Worm (Caenorhabditis elegans) whole organism, L4 larva: ENCODE measurements around the gene pap-1.
A peak's percentile ranks its signal among the peaks of the same experiment; 100 is the strongest.

Experiments
- D1046.2 ChIP-seq: fragments of 200-800 bp; sonication (Bioruptor generic); IDR thresholded peaks from 2 replicates; pipeline ENCODE4 v1.3.6; 2022; ENCODE audit warnings: missing genetic modification characterization, missing compliant biosample characterization
- F26F4.8 ChIP-seq: fragments of 200-800 bp; sonication (Bioruptor generic); conservative IDR thresholded peaks from 2 replicates; pipeline ENCODE4 v1.3.6; 2022; ENCODE audit warnings: missing genetic modification characterization, missing compliant biosample characterization
- F49E8.2 ChIP-seq: sonication (generic microtip); optimal IDR thresholded peaks from 2 replicates; lab custom pipeline; 2016; ENCODE audit warnings: missing compliant biosample characterization, mild to moderate bottlenecking, missing genetic modification characterization, borderline replicate concordance
- T26A8.4 ChIP-seq: fragments of 200-800 bp; sonication (Bioruptor generic); IDR thresholded peaks from 2 replicates; pipeline ENCODE4 v1.3.6; 2022; ENCODE audit warnings: missing genetic modification characterization, missing compliant biosample characterization
- ZK337.2 ChIP-seq: fragments of 200-800 bp; sonication (Bioruptor generic); IDR thresholded peaks from 2 replicates; pipeline ENCODE4 v1.3.6; 2022; ENCODE audit warnings: missing genetic modification reagents, missing genetic modification characterization, missing compliant biosample characterization
- ZK546.5 ChIP-seq, 2 experiments: sonication (generic microtip); optimal IDR thresholded peaks; 2 replicates each; lab custom pipeline; 2017; ENCODE audit warnings: missing biosample characterization in 2 of 2, missing genetic modification characterization in 2 of 2
- aha-1 ChIP-seq: fragments of 150-350 bp; peaks from one replicate; lab custom pipeline; 2014; ENCODE audit warnings: missing biosample characterization, missing genetic modification characterization
- ama-1 ChIP-seq: fragments of 150-350 bp; optimal IDR thresholded peaks from 2 replicates; lab custom pipeline; 2014; ENCODE audit warnings: inconsistent platforms, mixed read lengths
- arid-1 ChIP-seq: fragments of 200-800 bp; sonication (Bioruptor generic); conservative IDR thresholded peaks from 2 replicates; pipeline ENCODE4 v1.3.6; 2022; ENCODE audit warnings: missing genetic modification reagents, missing genetic modification characterization, missing compliant biosample characterization
- ceh-20 ChIP-seq: fragments of 200-800 bp; sonication (Bioruptor generic); IDR thresholded peaks from 2 replicates; pipeline ENCODE4 v1.3.6; 2022; ENCODE audit warnings: missing genetic modification reagents, missing genetic modification characterization, missing compliant biosample characterization
- ceh-28 ChIP-seq: fragments of 150-350 bp; optimal IDR thresholded peaks from 2 replicates; lab custom pipeline; 2014; ENCODE audit warnings: missing biosample characterization, missing genetic modification reagents, missing genetic modification characterization
- ceh-32 ChIP-seq: sonication (generic microtip); optimal IDR thresholded peaks from 2 replicates; lab custom pipeline; 2016; ENCODE audit warnings: mild to moderate bottlenecking, missing genetic modification characterization, missing compliant biosample characterization; ENCODE audit not compliant: poor library complexity
- ceh-62 ChIP-seq: sonication (generic microtip); optimal IDR thresholded peaks from 2 replicates; lab custom pipeline; 2017; ENCODE audit warnings: missing biosample characterization, missing genetic modification characterization
- ceh-82 ChIP-seq: sonication (generic microtip); optimal IDR thresholded peaks from 2 replicates; lab custom pipeline; 2017; ENCODE audit warnings: missing biosample characterization, missing genetic modification characterization
- cey-2 ChIP-seq: sonication (generic microtip); optimal IDR thresholded peaks from 3 replicates; lab custom pipeline; 2017; ENCODE audit warnings: missing genetic modification characterization, mild to moderate bottlenecking, missing compliant biosample characterization, antibody characterized with exemption, borderline replicate concordance; ENCODE audit not compliant: insufficient read depth
- ctbp-1 ChIP-seq: fragments of 200-800 bp; sonication (Bioruptor generic); IDR thresholded peaks from 2 replicates; pipeline ENCODE4 v1.3.6; 2022; ENCODE audit warnings: missing genetic modification reagents, missing genetic modification characterization, missing compliant biosample characterization
- daf-12 ChIP-seq: fragments of 150-350 bp; optimal IDR thresholded peaks from 2 replicates; lab custom pipeline; 2014; ENCODE audit warnings: missing biosample characterization, missing genetic modification reagents, missing genetic modification characterization
- daf-19 ChIP-seq: fragments of 200-800 bp; sonication (Bioruptor generic); conservative IDR thresholded peaks from 2 replicates; pipeline ENCODE4 v1.3.6; 2022; ENCODE audit warnings: missing genetic modification characterization, missing compliant biosample characterization
- daf-8 ChIP-seq: fragments of 200-800 bp; sonication (Bioruptor generic); IDR thresholded peaks from 2 replicates; pipeline ENCODE4 v1.3.6; 2022; ENCODE audit warnings: missing genetic modification characterization, missing compliant biosample characterization
- dmd-6 ChIP-seq: fragments of 200-800 bp; sonication (Bioruptor generic); IDR thresholded peaks from 2 replicates; pipeline ENCODE4 v1.3.6; 2022; ENCODE audit warnings: missing genetic modification reagents, missing genetic modification characterization, missing compliant biosample characterization
- egl-27 ChIP-seq: sonication (generic microtip); optimal IDR thresholded peaks from 3 replicates; lab custom pipeline; 2017; ENCODE audit warnings: missing biosample characterization, missing genetic modification reagents, missing genetic modification characterization
- fkh-10 ChIP-seq: fragments of 150-350 bp; optimal IDR thresholded peaks from 2 replicates; lab custom pipeline; 2014; ENCODE audit warnings: missing biosample characterization, missing genetic modification reagents, missing genetic modification characterization
- hlh-30 ChIP-seq: sonication (generic microtip); optimal IDR thresholded peaks from 2 replicates; lab custom pipeline; 2017; ENCODE audit warnings: antibody characterized with exemption, mild to moderate bottlenecking, missing genetic modification characterization, missing compliant biosample characterization; ENCODE audit not compliant: insufficient read depth
- hmg-1.1 ChIP-seq: fragments of 200-800 bp; sonication (Bioruptor generic); IDR thresholded peaks from 2 replicates; pipeline ENCODE4 v1.3.6; 2022; ENCODE audit warnings: missing genetic modification reagents, missing genetic modification characterization, missing compliant biosample characterization
- jun-1 ChIP-seq: fragments of 150-350 bp; optimal IDR thresholded peaks from 2 replicates; lab custom pipeline; 2014; ENCODE audit warnings: missing biosample characterization, missing genetic modification reagents, missing genetic modification characterization
- lin-13 ChIP-seq: fragments of 150-350 bp; optimal IDR thresholded peaks from 2 replicates; lab custom pipeline; 2014; ENCODE audit warnings: missing biosample characterization, missing genetic modification reagents, missing genetic modification characterization
- lin-38 ChIP-seq: fragments of 200-800 bp; sonication (Bioruptor generic); IDR thresholded peaks from 2 replicates; pipeline ENCODE4 v1.3.6; 2022; ENCODE audit warnings: missing genetic modification reagents, missing genetic modification characterization, missing compliant biosample characterization
- lsy-2 ChIP-seq, 2 experiments: fragments of 150-350 bp in 1 of 2; sonication (generic microtip) in 1 of 2; optimal IDR thresholded peaks; 2 replicates each; lab custom pipeline; 2014 to 2017; ENCODE audit warnings: missing biosample characterization in 2 of 2, missing genetic modification characterization in 2 of 2
- mdl-1 ChIP-seq, 2 experiments: fragments of 150-350 bp in 1 of 2; sonication (generic microtip) in 1 of 2; optimal IDR thresholded peaks; 2 replicates each; lab custom pipeline; 2014 to 2017; ENCODE audit warnings: missing biosample characterization in 2 of 2, missing genetic modification characterization in 2 of 2
- mdt-29 ChIP-seq: fragments of 200-800 bp; sonication (Bioruptor generic); IDR thresholded peaks from 2 replicates; pipeline ENCODE4 v1.3.6; 2022; ENCODE audit warnings: missing genetic modification reagents, missing genetic modification characterization, missing compliant biosample characterization
- mep-1 ChIP-seq: fragments of 150-350 bp; sonication (generic microtip); optimal IDR thresholded peaks from 3 replicates; lab custom pipeline; 2014; ENCODE audit warnings: missing biosample characterization, missing genetic modification characterization
- mxl-3 ChIP-seq: fragments of 200-800 bp; sonication (Bioruptor generic); optimal IDR thresholded peaks from 2 replicates; lab custom pipeline; 2018; ENCODE audit warnings: mild to moderate bottlenecking, missing genetic modification characterization, missing compliant biosample characterization
- nhr-102 ChIP-seq: sonication (generic microtip); optimal IDR thresholded peaks from 2 replicates; lab custom pipeline; 2016; ENCODE audit warnings: mild to moderate bottlenecking, missing genetic modification characterization, moderate library complexity, missing compliant biosample characterization
- nhr-11 ChIP-seq: fragments of 150-350 bp; optimal IDR thresholded peaks from 2 replicates; lab custom pipeline; 2014; ENCODE audit warnings: missing biosample characterization, missing genetic modification characterization
- nhr-111 ChIP-seq: fragments of 200-800 bp; sonication (Bioruptor generic); optimal IDR thresholded peaks from 2 replicates; lab custom pipeline; 2018; ENCODE audit warnings: mild to moderate bottlenecking, missing genetic modification characterization, missing compliant biosample characterization
- nhr-28 ChIP-seq: fragments of 150-350 bp; optimal IDR thresholded peaks from 2 replicates; lab custom pipeline; 2014; ENCODE audit warnings: missing biosample characterization, missing genetic modification characterization
- nhr-41 ChIP-seq: fragments of 200-800 bp; sonication (Bioruptor generic); IDR thresholded peaks from 2 replicates; pipeline ENCODE4 v1.3.6; 2022; ENCODE audit warnings: missing genetic modification reagents, missing genetic modification characterization, missing compliant biosample characterization
- nhr-48 ChIP-seq: sonication (generic microtip); optimal IDR thresholded peaks from 2 replicates; lab custom pipeline; 2016; ENCODE audit warnings: mild to moderate bottlenecking, missing genetic modification characterization, missing compliant biosample characterization
- php-3 ChIP-seq: fragments of 200-800 bp; sonication (Bioruptor generic); IDR thresholded peaks from 2 replicates; pipeline ENCODE4 v1.3.6; 2022; ENCODE audit warnings: missing genetic modification reagents, missing genetic modification characterization, missing compliant biosample characterization
- pqm-1 ChIP-seq: sonication (generic microtip); optimal IDR thresholded peaks from 2 replicates; lab custom pipeline; 2017; ENCODE audit warnings: missing biosample characterization, missing genetic modification characterization
- saeg-2 ChIP-seq: fragments of 200-800 bp; sonication (Bioruptor generic); IDR thresholded peaks from 2 replicates; pipeline ENCODE4 v1.3.6; 2022; ENCODE audit warnings: missing genetic modification reagents, missing genetic modification characterization, missing compliant biosample characterization
- sdz-12 ChIP-seq: fragments of 200-800 bp; sonication (Bioruptor generic); optimal IDR thresholded peaks from 2 replicates; lab custom pipeline; 2018; ENCODE audit warnings: mild to moderate bottlenecking, missing genetic modification characterization, missing compliant biosample characterization
- skn-1 ChIP-seq: fragments of 150-350 bp; optimal IDR thresholded peaks from 2 replicates; lab custom pipeline; 2014; ENCODE audit warnings: missing biosample characterization, missing genetic modification characterization
- spr-1 ChIP-seq: sonication (generic microtip); optimal IDR thresholded peaks from 2 replicates; lab custom pipeline; 2016; ENCODE audit warnings: mild to moderate bottlenecking, missing genetic modification characterization, missing compliant biosample characterization
- tag-97 ChIP-seq: fragments of 200-800 bp; sonication (Bioruptor generic); IDR thresholded peaks from 2 replicates; pipeline ENCODE4 v1.3.6; 2022; ENCODE audit warnings: missing genetic modification characterization, missing compliant biosample characterization
- tra-1 ChIP-seq: fragments of 200-800 bp; sonication (Bioruptor generic); IDR thresholded peaks from 2 replicates; pipeline ENCODE4 v1.3.6; 2022; ENCODE audit warnings: missing genetic modification reagents, missing genetic modification characterization, missing compliant biosample characterization
- zag-1 ChIP-seq: fragments of 150-350 bp; optimal IDR thresholded peaks from 2 replicates; lab custom pipeline; 2014; ENCODE audit warnings: missing biosample characterization, missing genetic modification characterization
- zfp-2 ChIP-seq: sonication (generic microtip); optimal IDR thresholded peaks from 2 replicates; lab custom pipeline; 2016; ENCODE audit warnings: mild to moderate bottlenecking, missing genetic modification characterization, missing compliant biosample characterization
- zfp-3 ChIP-seq: fragments of 200-800 bp; sonication (Bioruptor generic); conservative IDR thresholded peaks from 2 replicates; pipeline ENCODE4 v1.3.6; 2022; ENCODE audit warnings: missing genetic modification reagents, missing genetic modification characterization, missing compliant biosample characterization
- ztf-7 ChIP-seq: fragments of 150-350 bp; optimal IDR thresholded peaks from 2 replicates; lab custom pipeline; 2014; ENCODE audit warnings: missing biosample characterization, missing genetic modification characterization

pap-1 gene

DNA sequence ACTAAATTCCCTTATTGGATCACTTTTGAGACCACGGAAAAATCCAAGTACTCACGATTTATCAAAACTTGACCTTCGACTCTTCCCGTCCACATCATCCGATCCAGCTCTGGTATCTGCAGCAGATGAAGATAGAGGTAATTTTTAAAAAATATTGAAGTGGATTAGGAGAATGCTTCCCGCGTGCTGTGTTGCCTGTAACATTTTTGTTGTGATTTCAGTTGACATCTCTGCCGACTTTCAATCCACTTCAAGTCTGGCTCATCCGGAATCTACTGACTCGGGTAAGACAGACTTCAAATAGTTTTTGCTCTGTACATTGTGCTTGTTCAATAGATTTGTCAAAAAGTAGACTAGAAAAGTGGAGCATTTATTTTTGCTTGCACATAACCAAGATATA is 33.6 kb downstream of the pap-1 start:
- TF ChIP-seq aha-1 (tag; lab: Kevin White, UChicago) (peak; percentile 96), ceh-20 (GFP tag; lab: Robert Waterston, UW) (no peak), ama-1 (lab: Kevin White, UChicago) (peak; percentile 66), lin-38 (GFP tag; lab: Robert Waterston, UW) (no peak)

ce11 chrV:10476864-10477443 is 35.2 kb downstream of the pap-1 start:
- TF ChIP-seq mdt-29 (GFP tag; lab: Robert Waterston, UW) (no peak), egl-27 (tag; lab: Kevin White, UChicago) (no peak), daf-12 (tag; lab: Kevin White, UChicago) (no peak), nhr-11 (tag; lab: Kevin White, UChicago) (no peak), F26F4.8 (GFP tag; lab: Robert Waterston, UW) (no peak), mxl-3 (GFP tag; lab: Kevin White, UChicago) (no peak), zag-1 (tag; lab: Kevin White, UChicago) (no peak), ZK546.5 (tag; optimal IDR thresholded peaks at IDR 0.05; lab: Kevin White, UChicago) (no peak), skn-1 (no peak), D1046.2 (GFP tag; lab: Robert Waterston, UW) (no peak), nhr-48 (tag; lab: Kevin White, UChicago) (no peak), T26A8.4 (GFP tag; lab: Robert Waterston, UW) (no peak), ceh-32 (tag; lab: Kevin White, UChicago) (no peak), zfp-3 (GFP tag; lab: Robert Waterston, UW) (no peak), daf-8 (GFP tag; lab: Robert Waterston, UW) (no peak), ZK337.2 (GFP tag; lab: Robert Waterston, UW) (no peak), lin-13 (no peak), nhr-102 (no peak), hlh-30 (tag; lab: Kevin White, UChicago) (peak; percentile 6), spr-1 (tag; lab: Kevin White, UChicago) (no peak), saeg-2 (no peak), daf-19 (GFP tag; lab: Robert Waterston, UW) (no peak), ceh-82 (tag; lab: Kevin White, UChicago) (no peak), aha-1 (tag; lab: Kevin White, UChicago) (peak; percentile 89), zfp-2 (tag; lab: Kevin White, UChicago) (no peak), ctbp-1 (GFP tag; lab: Robert Waterston, UW) (no peak), fkh-10 (no peak), php-3 (GFP tag; lab: Robert Waterston, UW) (no peak), lin-38 (GFP tag; lab: Robert Waterston, UW) (no peak), cey-2 (no peak), jun-1 (no peak), nhr-28 (peak; percentile 20), mdl-1 (tag; optimal IDR thresholded peaks at IDR 0.05; lab: Kevin White, UChicago) (no peak), pqm-1 (no peak), tra-1 (no peak), ztf-7 (tag; lab: Kevin White, UChicago) (no peak), arid-1 (no peak), nhr-111 (GFP tag; lab: Kevin White, UChicago) (no peak), sdz-12 (no peak), ceh-28 (tag; lab: Kevin White, UChicago) (no peak), mep-1 (tag; lab: Kevin White, UChicago) (peak; percentile 56), tag-97 (GFP tag; lab: Robert Waterston, UW) (no peak), hmg-1.1 (GFP tag; lab: Robert Waterston, UW) (no peak), lsy-2 (tag; optimal IDR thresholded peaks at IDR 0.05; lab: Kevin White, UChicago) (peak in 1 of 2 experiments; percentile 20), ceh-62 (tag; lab: Kevin White, UChicago) (no peak), nhr-41 (GFP tag; lab: Robert Waterston, UW) (no peak), F49E8.2 (tag; lab: Kevin White, UChicago) (no peak), dmd-6 (GFP tag; lab: Robert Waterston, UW) (no peak; the same call in 1 of the 2 replicates)
